Fruit fly (Drosophila melanogaster) whole organism, embryonic: ENCODE results near the gene Usf.
A peak's percentile ranks its signal among the peaks of the same experiment; 100 is the strongest.

Experiments used
- BEAF-32 ChIP-seq: fragments of 200-800 bp; sonication (Bioruptor generic); optimal IDR thresholded peaks from 3 replicates; lab custom pipeline; 2017; ENCODE audit warnings: missing biosample characterization, missing genetic modification characterization, mild to moderate bottlenecking, moderate library complexity, missing genetic modification reagents
- BtbVII ChIP-seq: fragments of 200-800 bp; sonication (Bioruptor generic); optimal IDR thresholded peaks from 3 replicates; lab custom pipeline; 2017; ENCODE audit warnings: missing biosample characterization, mild to moderate bottlenecking, missing genetic modification characterization
- CG10267 ChIP-seq: fragments of 200-800 bp; sonication (Bioruptor generic); optimal IDR thresholded peaks from 2 replicates; lab custom pipeline; 2018; ENCODE audit warnings: missing biosample characterization, mild to moderate bottlenecking, missing genetic modification characterization, moderate library complexity
- CG10959 ChIP-seq: fragments of 200-800 bp; sonication (Bioruptor generic); IDR thresholded peaks from 2 replicates; pipeline ENCODE4 v1.3.6; 2022; ENCODE audit warnings: missing biosample characterization, missing genetic modification characterization
- CG14667 ChIP-seq: fragments of 200-800 bp; sonication (Bioruptor generic); IDR thresholded peaks from 2 replicates; pipeline ENCODE4 v1.3.6; 2022; ENCODE audit warnings: missing biosample characterization, missing genetic modification characterization
- CG14710 ChIP-seq: fragments of 200-800 bp; sonication (Bioruptor generic); optimal IDR thresholded peaks from 3 replicates; lab custom pipeline; 2019; ENCODE audit warnings: missing biosample characterization, mild to moderate bottlenecking, missing genetic modification characterization, moderate library complexity
- CG1602 ChIP-seq: fragments of 200-800 bp; sonication (Bioruptor generic); optimal IDR thresholded peaks from 3 replicates; lab custom pipeline; 2016; ENCODE audit warnings: missing biosample characterization, missing genetic modification characterization
- CG1603 ChIP-seq: fragments of 200-800 bp; sonication (Bioruptor generic); optimal IDR thresholded peaks from 2 replicates; lab custom pipeline; 2019; ENCODE audit warnings: missing biosample characterization, mild to moderate bottlenecking, missing genetic modification characterization, moderate library complexity
- CG17912 ChIP-seq: fragments of 200-800 bp; sonication (Bioruptor generic); optimal IDR thresholded peaks from 2 replicates; lab custom pipeline; 2018; ENCODE audit warnings: missing biosample characterization, mild to moderate bottlenecking, missing genetic modification characterization
- CG18262 ChIP-seq: fragments of 200-800 bp; optimal IDR thresholded peaks from 3 replicates; lab custom pipeline; 2019; ENCODE audit warnings: missing biosample characterization, mild to moderate bottlenecking, missing genetic modification characterization, moderate library complexity
- CG18764 ChIP-seq: fragments of 200-800 bp; sonication (Bioruptor generic); optimal IDR thresholded peaks from 3 replicates; lab custom pipeline; 2016; ENCODE audit warnings: missing biosample characterization, missing genetic modification characterization
- CG2120 ChIP-seq: fragments of 200-800 bp; sonication (Bioruptor generic); optimal IDR thresholded peaks from 3 replicates; lab custom pipeline; 2016; ENCODE audit warnings: missing biosample characterization, missing genetic modification characterization
- CG4617 ChIP-seq: fragments of 200-800 bp; sonication (Bioruptor generic); optimal IDR thresholded peaks from 3 replicates; lab custom pipeline; 2016; ENCODE audit warnings: missing biosample characterization, missing genetic modification characterization, borderline replicate concordance
- CG9797 ChIP-seq: fragments of 200-800 bp; sonication (Bioruptor generic); optimal IDR thresholded peaks from 3 replicates; lab custom pipeline; 2018; ENCODE audit warnings: missing biosample characterization, mild to moderate bottlenecking, missing genetic modification characterization
- CTCF ChIP-seq: fragments of 200-800 bp; sonication (Bioruptor generic); optimal IDR thresholded peaks from 2 replicates; lab custom pipeline; 2017; ENCODE audit warnings: missing biosample characterization, mild to moderate bottlenecking, missing genetic modification characterization, moderate library complexity
- Dbx ChIP-seq: fragments of 200-800 bp; sonication (Bioruptor generic); IDR thresholded peaks from 3 replicates; pipeline ENCODE4 v1.3.6; 2022; ENCODE audit warnings: missing biosample characterization, missing genetic modification characterization
- E2f2 ChIP-seq: fragments of 200-800 bp; sonication (Bioruptor generic); IDR thresholded peaks from 2 replicates; pipeline ENCODE4 v1.3.6; 2022; ENCODE audit warnings: missing biosample characterization, missing genetic modification characterization
- Ets97D ChIP-seq: fragments of 200-800 bp; sonication (Bioruptor generic); optimal IDR thresholded peaks from 3 replicates; lab custom pipeline; 2016; ENCODE audit warnings: missing biosample characterization, missing genetic modification characterization
- Hey ChIP-seq: fragments of 200-800 bp; sonication (Bioruptor generic); optimal IDR thresholded peaks from 3 replicates; lab custom pipeline; 2018; ENCODE audit warnings: missing biosample characterization, mild to moderate bottlenecking, missing genetic modification characterization
- MBD-R2 ChIP-seq: fragments of 200-800 bp; sonication (Bioruptor generic); IDR thresholded peaks from 2 replicates; pipeline ENCODE4 v1.3.6; 2022; ENCODE audit warnings: missing biosample characterization, missing genetic modification characterization
- MESR4 ChIP-seq: fragments of 200-800 bp; sonication (Bioruptor generic); optimal IDR thresholded peaks from 2 replicates; lab custom pipeline; 2018; ENCODE audit warnings: missing biosample characterization, mild to moderate bottlenecking, missing genetic modification characterization, moderate library complexity
- Med ChIP-seq: fragments of 200-800 bp; sonication (Bioruptor generic); peaks from one replicate; lab custom pipeline; 2016; ENCODE audit warnings: missing biosample characterization, missing genetic modification characterization, mild to moderate bottlenecking, inconsistent platforms, moderate library complexity
- Myb ChIP-seq: fragments of 200-800 bp; sonication (Bioruptor generic); optimal IDR thresholded peaks from 2 replicates; lab custom pipeline; 2016; ENCODE audit warnings: missing biosample characterization, missing genetic modification characterization
- Nf-YB ChIP-seq: fragments of 200-800 bp; sonication (Bioruptor generic); optimal IDR thresholded peaks from 3 replicates; lab custom pipeline; 2019; ENCODE audit warnings: missing biosample characterization, mild to moderate bottlenecking, missing genetic modification characterization, moderate library complexity
- Pdp1 ChIP-seq, 2 experiments: fragments of 200-800 bp; sonication (Bioruptor generic); optimal IDR thresholded peaks; 3 replicates each; lab custom pipeline; 2016; ENCODE audit warnings: missing biosample characterization in 2 of 2, missing genetic modification characterization in 2 of 2, mild to moderate bottlenecking in 1 of 2, moderate library complexity in 1 of 2
- Sin3A ChIP-seq: fragments of >200 bp; optimal IDR thresholded peaks from 2 replicates; lab custom pipeline; 2018
- Sry-δ ChIP-seq: fragments of 200-800 bp; sonication (Bioruptor generic); optimal IDR thresholded peaks from 2 replicates; lab custom pipeline; 2016; ENCODE audit warnings: missing biosample characterization, missing genetic modification characterization
- Tbp ChIP-seq: fragments of >200 bp; optimal IDR thresholded peaks from 2 replicates; lab custom pipeline; 2018; ENCODE audit warnings: missing biosample characterization, missing genetic modification characterization
- YL-1 ChIP-seq: fragments of 200-800 bp; sonication (Bioruptor generic); optimal IDR thresholded peaks from 3 replicates; lab custom pipeline; 2017; ENCODE audit warnings: missing biosample characterization, mild to moderate bottlenecking, missing genetic modification characterization
- br ChIP-seq: fragments of >200 bp; optimal IDR thresholded peaks from 2 replicates; lab custom pipeline; 2017
- btn ChIP-seq: fragments of 200-800 bp; sonication (Bioruptor generic); optimal IDR thresholded peaks from 2 replicates; lab custom pipeline; 2016; ENCODE audit warnings: missing biosample characterization, missing genetic modification characterization
- chinmo ChIP-seq: fragments of 200-800 bp; sonication (Bioruptor generic); IDR thresholded peaks from 4 replicates; pipeline ENCODE4 v1.3.6; 2022; ENCODE audit warnings: missing biosample characterization, missing genetic modification characterization; ENCODE audit not compliant: partially characterized antibody
- crc ChIP-seq: fragments of 200-800 bp; sonication (Bioruptor generic); optimal IDR thresholded peaks from 2 replicates; lab custom pipeline; 2016; ENCODE audit warnings: missing biosample characterization, missing genetic modification characterization
- dm ChIP-seq: fragments of 200-800 bp; sonication (Bioruptor generic); optimal IDR thresholded peaks from 3 replicates; lab custom pipeline; 2016; ENCODE audit warnings: missing biosample characterization, missing genetic modification characterization
- dpn ChIP-seq, 2 experiments: fragments of 200-800 bp; sonication (Bioruptor generic); optimal IDR thresholded peaks; 3 replicates each; lab custom pipeline; 2016; ENCODE audit warnings: missing biosample characterization in 2 of 2, missing genetic modification characterization in 2 of 2
- en ChIP-seq: fragments of 200-800 bp; sonication (Bioruptor generic); optimal IDR thresholded peaks from 2 replicates; lab custom pipeline; 2016; ENCODE audit warnings: missing biosample characterization, missing genetic modification characterization
- fru ChIP-seq: fragments of >200 bp; optimal IDR thresholded peaks from 2 replicates; lab custom pipeline; 2017
- ftz-f1 ChIP-seq: fragments of 200-800 bp; sonication (Bioruptor generic); optimal IDR thresholded peaks from 2 replicates; lab custom pipeline; 2016; ENCODE audit warnings: missing biosample characterization, missing genetic modification characterization
- gt ChIP-seq: fragments of 200-800 bp; sonication (Bioruptor generic); IDR thresholded peaks from 2 replicates; pipeline ENCODE4 v1.3.6; 2022; ENCODE audit warnings: missing biosample characterization, missing genetic modification characterization
- klu ChIP-seq: fragments of 200-800 bp; sonication (Bioruptor generic); IDR thresholded peaks from 2 replicates; pipeline ENCODE4 v1.3.6; 2022; ENCODE audit warnings: missing biosample characterization, missing genetic modification characterization
- oc ChIP-seq: fragments of 200-800 bp; sonication (Bioruptor generic); optimal IDR thresholded peaks from 2 replicates; lab custom pipeline; 2018; ENCODE audit warnings: missing biosample characterization, mild to moderate bottlenecking, missing genetic modification characterization, moderate library complexity
- p53 ChIP-seq: fragments of 200-800 bp; sonication (Bioruptor generic); optimal IDR thresholded peaks from 2 replicates; lab custom pipeline; 2016; ENCODE audit warnings: missing biosample characterization, missing genetic modification characterization
- pzg ChIP-seq: fragments of 200-800 bp; sonication (Bioruptor generic); optimal IDR thresholded peaks from 3 replicates; lab custom pipeline; 2018; ENCODE audit warnings: missing biosample characterization, mild to moderate bottlenecking, missing genetic modification characterization, moderate library complexity
- ro ChIP-seq: fragments of 200-800 bp; sonication (Bioruptor generic); IDR thresholded peaks from 2 replicates; pipeline ENCODE4 v1.3.6; 2022; ENCODE audit warnings: missing biosample characterization, missing genetic modification characterization
- sens ChIP-seq: fragments of 200-800 bp; sonication (Bioruptor generic); peaks from one replicate; lab custom pipeline; 2016; ENCODE audit warnings: missing biosample characterization, missing genetic modification characterization
- sna ChIP-seq: fragments of 200-800 bp; sonication (Bioruptor generic); IDR thresholded peaks from 2 replicates; pipeline ENCODE4 v1.3.6; 2022; ENCODE audit warnings: missing biosample characterization, missing genetic modification characterization; ENCODE audit not compliant: partially characterized antibody
- ssp ChIP-seq: fragments of 200-800 bp; sonication (Bioruptor generic); IDR thresholded peaks from 2 replicates; pipeline ENCODE4 v1.3.6; 2022; ENCODE audit warnings: missing biosample characterization, missing genetic modification characterization
- stwl ChIP-seq: fragments of 200-800 bp; sonication (Bioruptor generic); optimal IDR thresholded peaks from 3 replicates; lab custom pipeline; 2018; ENCODE audit warnings: missing biosample characterization, mild to moderate bottlenecking, missing genetic modification characterization, moderate library complexity
- vfl ChIP-seq: fragments of 200-800 bp; sonication (Bioruptor generic); optimal IDR thresholded peaks from 2 replicates; lab custom pipeline; 2016; ENCODE audit warnings: missing biosample characterization, missing genetic modification characterization
- zfh1 ChIP-seq: fragments of 200-800 bp; sonication (Bioruptor generic); IDR thresholded peaks from 3 replicates; pipeline ENCODE4 v1.3.6; 2022; ENCODE audit warnings: missing biosample characterization, missing genetic modification characterization

The Usf gene

dm6 chrX:4551717-4552116 lies 3.1 kb upstream of the Usf start, which contains the start of the genes CG11436 and CG3527 (continued):
- TF ChIP-seq vfl (no peak), zfh1 (GFP tag; lab: Robert Waterston, UW) (0 out of 3 replicates have a peak, but pooled peaks have one; percentile 8), BEAF-32 (GFP tag; lab: Kevin White, UChicago) (peak; percentile 20), oc (tag; lab: Kevin White, UChicago) (no peak), CG14710 (tag; lab: Kevin White, UChicago) (peak; percentile 5), br (lab: Kevin White, UChicago) (no peak), YL-1 (GFP tag; lab: Kevin White, UChicago) (peak; percentile 31), CG1603 (tag; lab: Kevin White, UChicago) (peak; percentile 27), Myb (peak; percentile 45), CG14667 (GFP tag; lab: Robert Waterston, UW) (no peak), Sin3A (lab: Kevin White, UChicago) (peak; percentile 28), Dbx (GFP tag; lab: Robert Waterston, UW) (no peak), Ets97D (GFP tag; lab: Kevin White, UChicago) (peak; percentile 12), CG4617 (peak; percentile 67), ro (GFP tag; lab: Robert Waterston, UW) (no peak), MBD-R2 (GFP tag; lab: Robert Waterston, UW) (peak; percentile 81), CTCF (peak; percentile 31), dm (GFP tag; lab: Kevin White, UChicago) (peak; percentile 7), btn (GFP tag; lab: Kevin White, UChicago) (no peak), CG9797 (GFP tag; lab: Kevin White, UChicago) (peak; percentile 75), Pdp1 (GFP tag; optimal IDR thresholded peaks at IDR 0.05; lab: Kevin White, UChicago) (peak in 1 of 2 experiments; percentile 30), dpn (GFP tag; optimal IDR thresholded peaks at IDR 0.05; lab: Kevin White, UChicago) (no peak), MESR4 (GFP tag; lab: Kevin White, UChicago) (peak; percentile 72)
- TF ChIP-seq, all 482 proteins: peak for 25

DNA sequence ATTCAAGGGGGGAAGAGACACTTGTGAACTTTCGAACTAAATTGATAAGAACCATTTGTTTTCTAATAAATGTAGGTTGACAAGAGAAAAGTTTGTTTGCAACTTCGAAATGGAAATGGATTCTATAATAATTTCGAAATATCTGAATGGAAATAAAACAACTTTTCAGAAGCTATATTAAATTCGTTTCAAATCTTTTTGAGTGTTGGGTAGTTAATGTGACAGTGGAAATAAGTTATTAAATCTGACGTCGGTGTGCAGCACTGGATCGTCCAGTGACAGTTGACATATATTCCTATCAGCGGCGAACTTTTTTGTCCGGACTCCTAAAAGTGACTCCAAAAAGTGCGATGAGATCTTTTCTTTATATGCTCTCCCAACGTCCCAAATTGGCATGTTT lies 6.2 kb downstream of the Usf start, which contains the start of gene CG3568:
TSS of gene CG3568 (plus strand) at position 278 of the 400 bp plus-strand sequence.
- TF ChIP-seq pzg (GFP tag; lab: Kevin White, UChicago) (no peak), sens (GFP tag; lab: Kevin White, UChicago) (peak; percentile 70), CG10959 (GFP tag; lab: Robert Waterston, UW) (no peak), stwl (tag; lab: Kevin White, UChicago) (peak; percentile 65), CG10267 (tag; lab: Kevin White, UChicago) (peak; percentile 57), Med (GFP tag; lab: Kevin White, UChicago) (peak; percentile 34), ssp (GFP tag; lab: Robert Waterston, UW) (peak; percentile 50; the same call in 1 of the 2 replicates)

DNA sequence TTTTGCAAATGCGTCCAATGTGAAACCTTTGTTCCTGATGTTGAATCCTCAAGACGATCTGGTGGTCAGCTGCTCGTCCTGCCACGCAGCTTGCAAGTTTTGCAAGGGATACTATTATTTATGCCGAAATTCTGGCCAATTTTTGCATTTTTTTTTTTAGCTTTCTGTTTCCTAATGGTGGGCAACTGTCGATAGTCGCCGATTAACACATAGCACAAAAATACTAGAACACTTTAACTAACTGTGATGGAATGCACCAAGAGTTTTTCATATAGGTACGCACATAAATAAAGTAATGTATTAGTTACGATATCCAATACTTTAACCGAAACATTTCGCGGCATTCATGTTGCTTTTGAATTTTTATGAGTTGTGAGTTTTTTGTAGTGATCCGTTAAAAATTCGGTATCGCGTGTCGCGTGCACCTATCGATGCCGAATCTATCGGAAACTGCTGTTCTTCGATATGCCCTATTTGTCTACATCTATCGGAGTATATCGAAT lies 8.1 kb downstream of the Usf start, which contains the start of the genes rb and CHOp24:
TSS of gene rb (minus strand) at position 197 of the 503 bp plus-strand sequence.
TSS of gene CHOp24 (plus strand) at position 479 of the 503 bp plus-strand sequence.
- no peak for TF ChIP-seq BtbVII (GFP tag; lab: Kevin White, UChicago)
- TF ChIP-seq crc (GFP tag; lab: Kevin White, UChicago), result no peak
- TF ChIP-seq CG1602 (GFP tag; lab: Kevin White, UChicago), result no peak
- peak; percentile 15 for TF ChIP-seq p53 (GFP tag; lab: Kevin White, UChicago)
- no peak for TF ChIP-seq CG18764 (GFP tag; lab: Kevin White, UChicago)
- TF ChIP-seq CG2120, result peak; percentile 57
- peak; percentile 89 for TF ChIP-seq sna (GFP tag; lab: Robert Waterston, UW)
- TF ChIP-seq E2f2 (GFP tag; lab: Robert Waterston, UW), result peak; percentile 18; the same call in 1 of the 2 replicates
- peak; percentile 34 for TF ChIP-seq CTCF
- TF ChIP-seq en (GFP tag; lab: Kevin White, UChicago), result no peak
- peak; percentile 14 for TF ChIP-seq CG18262 (tag; lab: Kevin White, UChicago)
- no peak for TF ChIP-seq gt (GFP tag; lab: Robert Waterston, UW)
- TF ChIP-seq CG17912 (GFP tag; lab: Kevin White, UChicago), result no peak
- peak; percentile 77; the same call in 3 of the 4 replicates for TF ChIP-seq chinmo (GFP tag; lab: Robert Waterston, UW)
- peak; percentile 92 for TF ChIP-seq Sry-δ (GFP tag; lab: Kevin White, UChicago)
- peak; percentile 64 for TF ChIP-seq CG14710 (tag; lab: Kevin White, UChicago)
- TF ChIP-seq ftz-f1 (GFP tag; lab: Kevin White, UChicago), result no peak
- no peak for TF ChIP-seq fru (lab: Kevin White, UChicago)
- TF ChIP-seq Nf-YB, result peak; percentile 13
- no peak for TF ChIP-seq klu (GFP tag; lab: Robert Waterston, UW)
- TF ChIP-seq Hey (tag; lab: Kevin White, UChicago), result no peak
- no peak for TF ChIP-seq Tbp
